Worm (Caenorhabditis elegans) whole organism, L2 larva: ENCODE data around the gene Y67D8B.3.

Source experiments
- C34F6.9 ChIP-seq: fragments of 150-350 bp; optimal IDR thresholded peaks from 2 replicates; lab custom pipeline; 2014; ENCODE audit warnings: missing biosample characterization, missing genetic modification characterization
- F13H6.1 ChIP-seq: sonication (generic microtip); optimal IDR thresholded peaks from 2 replicates; lab custom pipeline; 2016; ENCODE audit warnings: missing genetic modification characterization, missing compliant biosample characterization
- R02D3.7 ChIP-seq: fragments of 150-350 bp; optimal IDR thresholded peaks from 2 replicates; lab custom pipeline; 2014; ENCODE audit warnings: missing biosample characterization, missing genetic modification characterization
- Y55F3AM.14 ChIP-seq: fragments of 200-800 bp; sonication (Bioruptor generic); optimal IDR thresholded peaks from 2 replicates; lab custom pipeline; 2018; ENCODE audit warnings: mild to moderate bottlenecking, missing genetic modification characterization, missing compliant biosample characterization
- ZK546.5 ChIP-seq: sonication (generic microtip); optimal IDR thresholded peaks from 2 replicates; lab custom pipeline; 2017; ENCODE audit warnings: missing biosample characterization, missing genetic modification characterization
- alr-1 ChIP-seq: fragments of 150-350 bp; optimal IDR thresholded peaks from 2 replicates; lab custom pipeline; 2014; ENCODE audit warnings: missing biosample characterization, missing genetic modification characterization
- aly-2 ChIP-seq: fragments of 150-350 bp; optimal IDR thresholded peaks from 2 replicates; lab custom pipeline; 2014; ENCODE audit warnings: missing biosample characterization, missing genetic modification characterization
- ama-1 ChIP-seq: fragments of 150-350 bp; optimal IDR thresholded peaks from 2 replicates; lab custom pipeline; 2018; ENCODE audit warnings: inconsistent platforms
- blmp-1 ChIP-seq: sonication (generic microtip); optimal IDR thresholded peaks from 2 replicates; lab custom pipeline; 2017; ENCODE audit warnings: missing genetic modification characterization, mild to moderate bottlenecking, missing compliant biosample characterization, antibody characterized with exemption, moderate library complexity; ENCODE audit not compliant: insufficient read depth
- ceh-16 ChIP-seq: fragments of 150-350 bp; optimal IDR thresholded peaks from 2 replicates; lab custom pipeline; 2014; ENCODE audit warnings: missing biosample characterization, missing genetic modification characterization
- ceh-82 ChIP-seq: fragments of 150-350 bp; optimal IDR thresholded peaks from 2 replicates; lab custom pipeline; 2014; ENCODE audit warnings: missing biosample characterization, missing genetic modification characterization
- crh-2 ChIP-seq: sonication (generic microtip); optimal IDR thresholded peaks from 2 replicates; lab custom pipeline; 2017; ENCODE audit warnings: missing biosample characterization, missing genetic modification characterization
- dmd-4 ChIP-seq: sonication (generic microtip); optimal IDR thresholded peaks from 2 replicates; lab custom pipeline; 2017; ENCODE audit warnings: missing biosample characterization, missing genetic modification characterization
- egl-27 ChIP-seq: sonication (generic microtip); optimal IDR thresholded peaks from 3 replicates; lab custom pipeline; 2017; ENCODE audit warnings: missing biosample characterization, missing genetic modification reagents, missing genetic modification characterization
- elt-1 ChIP-seq: fragments of 150-350 bp; optimal IDR thresholded peaks from 2 replicates; lab custom pipeline; 2014; ENCODE audit warnings: missing biosample characterization, missing genetic modification characterization
- elt-3 ChIP-seq: sonication (generic microtip); optimal IDR thresholded peaks from 2 replicates; lab custom pipeline; 2017; ENCODE audit warnings: missing biosample characterization, missing genetic modification characterization
- fos-1 ChIP-seq: fragments of 150-350 bp; optimal IDR thresholded peaks from 2 replicates; lab custom pipeline; 2014; ENCODE audit warnings: missing biosample characterization, missing genetic modification characterization
- gmeb-1 ChIP-seq: fragments of 150-350 bp; optimal IDR thresholded peaks from 2 replicates; lab custom pipeline; 2014; ENCODE audit warnings: missing biosample characterization, missing genetic modification characterization
- lin-11 ChIP-seq: fragments of 150-350 bp; sonication (generic microtip); optimal IDR thresholded peaks from 2 replicates; lab custom pipeline; 2014; ENCODE audit warnings: missing biosample characterization, missing genetic modification characterization, inconsistent platforms, mixed read lengths
- lin-39 ChIP-seq: fragments of 150-350 bp; optimal IDR thresholded peaks from 2 replicates; lab custom pipeline; 2014; ENCODE audit warnings: missing biosample characterization, missing genetic modification reagents, missing genetic modification characterization
- lsy-2 ChIP-seq, 2 experiments: fragments of 150-350 bp in 1 of 2; sonication (generic microtip) in 1 of 2; optimal IDR thresholded peaks; 2 replicates each; lab custom pipeline; 2014 to 2017; ENCODE audit warnings: missing biosample characterization in 2 of 2, missing genetic modification characterization in 2 of 2
- mbf-1 ChIP-seq: sonication (generic microtip); optimal IDR thresholded peaks from 2 replicates; lab custom pipeline; 2017; ENCODE audit warnings: missing biosample characterization, missing genetic modification characterization
- mdl-1 ChIP-seq, 2 experiments: fragments of 150-350 bp in 1 of 2; sonication (generic microtip) in 1 of 2; optimal IDR thresholded peaks; 2 replicates each; lab custom pipeline; 2017; ENCODE audit warnings: missing biosample characterization in 2 of 2, missing genetic modification characterization in 2 of 2
- nhr-10 ChIP-seq: sonication (generic microtip); optimal IDR thresholded peaks from 2 replicates; lab custom pipeline; 2017; ENCODE audit warnings: missing biosample characterization, missing genetic modification characterization
- nhr-11 ChIP-seq: fragments of 150-350 bp; optimal IDR thresholded peaks from 2 replicates; lab custom pipeline; 2014; ENCODE audit warnings: missing biosample characterization, missing genetic modification characterization
- nhr-12 ChIP-seq: fragments of 150-350 bp; optimal IDR thresholded peaks from 2 replicates; lab custom pipeline; 2014; ENCODE audit warnings: missing biosample characterization, missing genetic modification characterization
- nhr-129 ChIP-seq: fragments of 150-350 bp; optimal IDR thresholded peaks from 2 replicates; lab custom pipeline; 2014; ENCODE audit warnings: missing biosample characterization, missing genetic modification characterization
- nhr-21 ChIP-seq: fragments of 150-350 bp; optimal IDR thresholded peaks from 2 replicates; lab custom pipeline; 2014; ENCODE audit warnings: missing biosample characterization, missing genetic modification characterization
- nhr-23 ChIP-seq: fragments of 150-350 bp; optimal IDR thresholded peaks from 2 replicates; lab custom pipeline; 2014; ENCODE audit warnings: missing biosample characterization, missing genetic modification reagents, missing genetic modification characterization
- nhr-237 ChIP-seq: fragments of 150-350 bp; optimal IDR thresholded peaks from 2 replicates; lab custom pipeline; 2014; ENCODE audit warnings: missing biosample characterization, missing genetic modification characterization
- nhr-25 ChIP-seq: fragments of 150-350 bp; sonication (generic microtip); optimal IDR thresholded peaks from 3 replicates; lab custom pipeline; 2014; ENCODE audit warnings: missing biosample characterization, missing genetic modification characterization
- nhr-6 ChIP-seq: fragments of 150-350 bp; optimal IDR thresholded peaks from 2 replicates; lab custom pipeline; 2014; ENCODE audit warnings: missing biosample characterization, missing genetic modification characterization
- nhr-77 ChIP-seq: fragments of 150-350 bp; optimal IDR thresholded peaks from 2 replicates; lab custom pipeline; 2014; ENCODE audit warnings: missing biosample characterization, missing genetic modification characterization
- peb-1 ChIP-seq: fragments of 150-350 bp; optimal IDR thresholded peaks from 2 replicates; lab custom pipeline; 2014; ENCODE audit warnings: missing biosample characterization, missing genetic modification characterization
- sem-4 ChIP-seq: fragments of 150-350 bp; optimal IDR thresholded peaks from 2 replicates; lab custom pipeline; 2014; ENCODE audit warnings: missing biosample characterization, missing genetic modification reagents, missing genetic modification characterization
- skn-1 ChIP-seq: sonication (generic microtip); optimal IDR thresholded peaks from 2 replicates; lab custom pipeline; 2017; ENCODE audit warnings: missing biosample characterization, missing genetic modification characterization
- sma-3 ChIP-seq: sonication (generic microtip); optimal IDR thresholded peaks from 2 replicates; lab custom pipeline; 2016; ENCODE audit warnings: missing genetic modification reagents, missing genetic modification characterization, missing compliant biosample characterization
- sma-9 ChIP-seq, 2 experiments: fragments of 150-350 bp in 1 of 2; sonication (generic microtip) in 1 of 2; optimal IDR thresholded peaks; 2 replicates each; lab custom pipeline; 2014 to 2016; ENCODE audit warnings: missing genetic modification characterization in 2 of 2, mild to moderate bottlenecking in 1 of 2, missing biosample characterization in 1 of 2, missing compliant biosample characterization in 1 of 2, missing genetic modification reagents in 1 of 2, moderate library complexity in 1 of 2
- snpc-4 ChIP-seq: fragments of 150-350 bp; optimal IDR thresholded peaks from 2 replicates; lab custom pipeline; 2014; ENCODE audit warnings: missing biosample characterization, missing genetic modification characterization
- unc-39 ChIP-seq: fragments of 150-350 bp; optimal IDR thresholded peaks from 2 replicates; lab custom pipeline; 2014; ENCODE audit warnings: missing biosample characterization, missing genetic modification characterization
- unc-55 ChIP-seq: fragments of 150-350 bp; sonication (generic microtip); optimal IDR thresholded peaks from 3 replicates; lab custom pipeline; 2014; ENCODE audit warnings: missing biosample characterization, missing genetic modification reagents, missing genetic modification characterization
- unc-62 ChIP-seq: fragments of 150-350 bp; optimal IDR thresholded peaks from 2 replicates; lab custom pipeline; 2014; ENCODE audit warnings: missing biosample characterization, missing genetic modification reagents, missing genetic modification characterization
- zag-1 ChIP-seq: fragments of 150-350 bp; optimal IDR thresholded peaks from 2 replicates; lab custom pipeline; 2014; ENCODE audit warnings: missing biosample characterization, missing genetic modification characterization
- ztf-1 ChIP-seq: fragments of 200-800 bp; sonication (Bioruptor generic); conservative IDR thresholded peaks from 2 replicates; pipeline ENCODE4 v1.3.6; 2022; ENCODE audit warnings: missing genetic modification characterization, missing compliant biosample characterization
- ztf-11 ChIP-seq: sonication (generic microtip); optimal IDR thresholded peaks from 2 replicates; lab custom pipeline; 2017; ENCODE audit warnings: missing biosample characterization, missing genetic modification characterization
- ztf-4 ChIP-seq: fragments of 150-350 bp; optimal IDR thresholded peaks from 2 replicates; lab custom pipeline; 2014; ENCODE audit warnings: missing biosample characterization, missing genetic modification characterization

The Y67D8B.3 gene

DNA sequence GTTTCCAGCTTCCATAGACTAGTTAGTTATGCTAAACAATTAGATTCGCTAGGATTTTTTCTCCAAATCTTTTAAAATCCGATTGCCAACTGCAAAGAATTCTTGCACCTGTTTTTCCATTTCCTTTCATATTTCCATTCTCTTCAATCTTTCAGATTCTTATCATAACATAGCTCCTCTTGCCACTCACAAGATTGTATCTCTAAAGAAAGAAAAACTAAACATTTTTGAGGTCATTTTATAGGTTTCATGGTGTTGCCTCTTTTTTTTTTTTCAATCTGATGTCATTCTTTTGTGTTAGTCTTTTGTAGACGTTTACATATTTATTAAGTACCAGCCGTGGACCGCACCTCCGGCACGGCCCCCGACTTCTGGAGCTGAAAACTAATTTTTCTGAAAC lies 36.6 kb downstream of the Y67D8B.3 start:
- TF ChIP-seq peb-1 (tag; lab: Kevin White, UChicago): no peak
- no peak for TF ChIP-seq unc-55
- no peak for TF ChIP-seq dmd-4 (tag; lab: Kevin White, UChicago)
- TF ChIP-seq nhr-11 (tag; lab: Kevin White, UChicago): no peak
- no peak for TF ChIP-seq mbf-1
- TF ChIP-seq crh-2 (tag; lab: Kevin White, UChicago): no peak
- TF ChIP-seq sem-4: no peak
- peak; percentile 46 for TF ChIP-seq nhr-25 (tag; lab: Kevin White, UChicago)
- TF ChIP-seq sma-9 (GFP tag; optimal IDR thresholded peaks at IDR 0.05; lab: Kevin White, UChicago): no peak
- TF ChIP-seq sma-9 (tag; optimal IDR thresholded peaks at IDR 0.05; lab: Kevin White, UChicago): no peak
- no peak for TF ChIP-seq sma-3 (GFP tag; lab: Kevin White, UChicago)
- peak; percentile 51 for TF ChIP-seq elt-1 (tag; lab: Kevin White, UChicago)
- no peak for TF ChIP-seq egl-27 (tag; lab: Kevin White, UChicago)
- TF ChIP-seq zag-1 (tag; lab: Kevin White, UChicago): no peak
- TF ChIP-seq, all 48 proteins: peak for 2

DNA sequence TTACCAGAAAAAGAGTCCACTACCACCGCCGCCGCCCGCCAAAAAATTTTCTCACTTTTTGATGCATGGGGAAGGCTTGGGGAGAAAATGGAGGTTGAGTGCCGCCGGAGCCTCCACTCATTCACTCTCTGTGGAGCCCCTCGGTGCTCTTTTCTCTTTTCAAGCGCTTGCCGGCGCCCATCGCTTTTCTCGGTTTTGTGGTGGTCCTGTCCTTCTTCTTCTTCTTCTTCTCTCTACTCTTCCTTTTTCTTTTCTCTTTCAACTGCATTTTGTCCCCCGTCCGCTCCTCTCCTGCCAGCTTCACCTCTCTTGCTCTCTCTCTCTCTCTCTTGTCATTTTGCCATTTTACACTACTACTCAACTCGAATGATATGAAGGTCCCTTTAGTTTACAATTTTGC lies 38.4 kb downstream of the Y67D8B.3 start:
- TF ChIP-seq unc-55: peak; percentile 52
- no peak for TF ChIP-seq unc-62 (GFP tag; lab: Kevin White, UChicago)
- TF ChIP-seq elt-3: no peak
- peak; percentile 52 for TF ChIP-seq zag-1 (tag; lab: Kevin White, UChicago)
- no peak for TF ChIP-seq ceh-82 (tag; lab: Kevin White, UChicago)
- no peak for TF ChIP-seq gmeb-1 (tag; lab: Kevin White, UChicago)
- no peak for TF ChIP-seq R02D3.7 (tag; lab: Kevin White, UChicago)
- TF ChIP-seq nhr-21 (tag; lab: Kevin White, UChicago): no peak
- TF ChIP-seq nhr-129: peak; percentile 37
- no peak for TF ChIP-seq ceh-16 (tag; lab: Kevin White, UChicago)
- peak; percentile 37 for TF ChIP-seq Y55F3AM.14
- TF ChIP-seq lin-39 (tag; lab: Kevin White, UChicago): no peak
- TF ChIP-seq ama-1: no peak
- TF ChIP-seq F13H6.1 (tag; lab: Kevin White, UChicago): peak; percentile 51
- TF ChIP-seq ztf-11 (tag; lab: Kevin White, UChicago): no peak
- TF ChIP-seq elt-1 (tag; lab: Kevin White, UChicago): no peak
- peak; percentile 46 for TF ChIP-seq C34F6.9 (tag; lab: Kevin White, UChicago)

DNA sequence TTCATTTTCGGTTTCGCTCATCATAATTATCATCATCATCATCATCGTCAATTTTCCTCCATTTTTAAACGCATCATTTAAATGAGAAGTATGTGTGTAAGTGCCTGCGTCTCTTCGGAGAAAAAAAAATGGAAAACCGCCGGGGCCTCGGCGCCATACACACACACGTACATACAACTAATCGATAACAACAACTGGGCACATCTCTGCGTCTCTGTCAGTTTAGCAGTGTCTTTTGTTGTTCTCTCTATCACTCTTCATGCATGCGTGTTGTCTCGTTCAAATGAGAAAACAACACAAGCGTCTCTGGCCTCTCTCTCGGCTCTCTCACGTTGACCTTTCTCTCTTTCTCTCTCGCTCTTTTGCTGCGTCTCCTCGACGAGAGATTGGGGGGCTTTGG lies 41.2 kb downstream of the Y67D8B.3 start:
- peak; percentile 70 for TF ChIP-seq lin-11 (tag; lab: Kevin White, UChicago)
- TF ChIP-seq ZK546.5 (tag; lab: Kevin White, UChicago): no peak
- no peak for TF ChIP-seq ztf-11 (tag; lab: Kevin White, UChicago)
- TF ChIP-seq crh-2 (tag; lab: Kevin White, UChicago): peak; percentile 94
- TF ChIP-seq ceh-16 (tag; lab: Kevin White, UChicago): peak; percentile 29
- TF ChIP-seq nhr-23 (tag; lab: Kevin White, UChicago): peak; percentile 31
- TF ChIP-seq sma-9 (GFP tag; optimal IDR thresholded peaks at IDR 0.05; lab: Kevin White, UChicago): peak; percentile 97
- no peak for TF ChIP-seq sma-9 (tag; optimal IDR thresholded peaks at IDR 0.05; lab: Kevin White, UChicago)
- TF ChIP-seq skn-1: no peak
- peak; percentile 89 for TF ChIP-seq fos-1 (tag; lab: Kevin White, UChicago)
- peak; percentile 98 for TF ChIP-seq F13H6.1 (tag; lab: Kevin White, UChicago)
- no peak for TF ChIP-seq elt-1 (tag; lab: Kevin White, UChicago)
- TF ChIP-seq ceh-82 (tag; lab: Kevin White, UChicago): no peak
- peak; percentile 3 for TF ChIP-seq alr-1
- TF ChIP-seq mbf-1: no peak
- TF ChIP-seq ztf-1 (GFP tag; lab: Robert Waterston, UW): no peak
- peak; percentile 73 to 83 for TF ChIP-seq mdl-1 (tag; optimal IDR thresholded peaks at IDR 0.05; lab: Kevin White, UChicago)
- TF ChIP-seq nhr-25 (tag; lab: Kevin White, UChicago): peak; percentile 83
- no peak for TF ChIP-seq unc-39 (tag; lab: Kevin White, UChicago)
- TF ChIP-seq C34F6.9 (tag; lab: Kevin White, UChicago): peak; percentile 95
- no peak for TF ChIP-seq aly-2 (tag; lab: Kevin White, UChicago)
- no peak for TF ChIP-seq R02D3.7 (tag; lab: Kevin White, UChicago)
- TF ChIP-seq unc-62 (GFP tag; lab: Kevin White, UChicago): no peak
- peak; percentile 94 for TF ChIP-seq unc-55
- peak; percentile 69 for TF ChIP-seq nhr-6 (tag; lab: Kevin White, UChicago)
- no peak for TF ChIP-seq dmd-4 (tag; lab: Kevin White, UChicago)
- TF ChIP-seq sma-3 (GFP tag; lab: Kevin White, UChicago): peak; percentile 81
- TF ChIP-seq egl-27 (tag; lab: Kevin White, UChicago): peak; percentile 91
- peak; percentile 27 for TF ChIP-seq nhr-237
- TF ChIP-seq ama-1: no peak
- peak; percentile 64 for TF ChIP-seq snpc-4 (tag; lab: Kevin White, UChicago)
- TF ChIP-seq lsy-2 (tag; optimal IDR thresholded peaks at IDR 0.05; lab: Kevin White, UChicago): peak; percentile 46 to 91
- TF ChIP-seq nhr-11 (tag; lab: Kevin White, UChicago): no peak
- no peak for TF ChIP-seq nhr-12 (tag; lab: Kevin White, UChicago)
- TF ChIP-seq nhr-77 (tag; lab: Kevin White, UChicago): no peak
- peak; percentile 75 for TF ChIP-seq blmp-1 (tag; lab: Kevin White, UChicago)
- TF ChIP-seq ztf-4 (tag; lab: Kevin White, UChicago): peak; percentile 82
- TF ChIP-seq sem-4: peak; percentile 53
- TF ChIP-seq nhr-10 (tag; lab: Kevin White, UChicago): no peak
- TF ChIP-seq nhr-21 (tag; lab: Kevin White, UChicago): peak; percentile 91
- TF ChIP-seq nhr-129: peak; percentile 90
- TF ChIP-seq zag-1 (tag; lab: Kevin White, UChicago): peak; percentile 72
- TF ChIP-seq elt-3: no peak
